Worm (Caenorhabditis elegans) whole organism, dauer: Measurements from ENCODE around the gene C18D1.2.
"Not testable (repeated sequence)": the region's sequence is repeated elsewhere in the genome, so short reads cannot be mapped to it uniquely, and the experiment has no call there.

ENCODE experiments used
- unc-62 ChIP-seq: sonication (generic microtip); optimal IDR thresholded peaks from 2 replicates; lab custom pipeline; 2017; ENCODE audit warnings: missing biosample characterization, missing genetic modification reagents, missing genetic modification characterization

The C18D1.2 gene

ce11 chrII:10056545-10057038 lies at the start of gene C18D1.2:
Gene C18D1.2, plus strand, starts transcription at chrII:10056988.
- TF ChIP-seq unc-62: no peak

- TF ChIP-seq unc-62: no peak
Observed at ce11 chrII:10007917-10008316, 48.9 kb upstream of the C18D1.2 start, which contains the start of gene ZK892.5. Gene ZK892.5, plus strand, starts transcription at chrII:10008217.

DNA sequence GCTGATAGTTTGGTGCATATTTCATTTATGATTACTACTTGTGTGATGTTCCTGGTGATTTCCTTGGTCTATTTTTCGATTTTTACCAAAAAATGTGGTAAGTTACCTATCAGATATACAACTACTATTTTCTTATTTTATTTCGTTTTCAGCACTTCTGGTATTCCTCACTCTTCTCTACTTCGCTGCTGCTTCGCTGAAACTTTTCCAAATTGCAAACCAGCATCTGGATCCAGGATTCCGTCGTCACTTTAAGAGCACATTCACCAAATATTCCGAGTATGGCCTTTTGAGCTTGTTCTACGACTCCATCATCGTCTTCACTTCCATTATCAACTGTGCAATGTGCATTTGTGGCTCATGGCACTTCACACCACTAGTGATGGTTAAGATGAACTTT lies 48.2 kb upstream of the C18D1.2 start:
- no peak for TF ChIP-seq unc-62

ce11 chrII:10010914-10011313 lies 45.9 kb upstream of the C18D1.2 start:
- TF ChIP-seq unc-62: no peak

- TF ChIP-seq unc-62: no peak
Observed at ce11 chrII:10011733-10012132, 45.1 kb upstream of the C18D1.2 start.

ce11 chrII:10012490-10012889 lies 44.3 kb upstream of the C18D1.2 start:
- no peak for TF ChIP-seq unc-62

ce11 chrII:10014384-10014783 lies 42.4 kb upstream of the C18D1.2 start:
- TF ChIP-seq unc-62: no peak

DNA sequence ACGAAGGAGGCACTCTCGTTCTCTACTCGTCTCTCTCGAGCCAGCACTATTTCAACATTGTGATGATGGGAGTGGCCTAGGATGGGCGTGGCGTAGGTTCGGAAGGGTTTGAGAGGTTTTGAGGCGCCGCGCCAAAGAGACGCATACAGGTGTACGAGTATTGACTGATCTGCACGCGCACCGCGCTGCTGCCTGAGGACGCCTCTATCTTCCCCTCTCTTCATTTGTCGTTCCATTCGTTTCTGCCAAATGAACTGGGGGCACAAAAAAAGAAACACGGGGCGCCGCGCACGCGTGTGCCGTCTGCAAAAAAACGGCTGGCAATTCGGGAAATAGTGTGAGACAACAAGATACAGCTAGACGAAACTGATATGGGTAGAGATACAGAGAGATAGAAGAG lies 40.8 kb upstream of the C18D1.2 start, which contains the start of gene lec-2:
lec-2 (minus strand) TSS at position 171 of the 400 bp plus-strand sequence.
- TF ChIP-seq unc-62: no peak

ce11 chrII:10017528-10017927 lies 39.3 kb upstream of the C18D1.2 start:
- no peak for TF ChIP-seq unc-62

- no peak for TF ChIP-seq unc-62
Observed at ce11 chrII:10019669-10020068, 37.1 kb upstream of the C18D1.2 start.

- TF ChIP-seq unc-62: no peak
Observed at ce11 chrII:10021749-10022148, 35.0 kb upstream of the C18D1.2 start.

ce11 chrII:10025059-10025458 lies 31.7 kb upstream of the C18D1.2 start:
- no peak for TF ChIP-seq unc-62

DNA sequence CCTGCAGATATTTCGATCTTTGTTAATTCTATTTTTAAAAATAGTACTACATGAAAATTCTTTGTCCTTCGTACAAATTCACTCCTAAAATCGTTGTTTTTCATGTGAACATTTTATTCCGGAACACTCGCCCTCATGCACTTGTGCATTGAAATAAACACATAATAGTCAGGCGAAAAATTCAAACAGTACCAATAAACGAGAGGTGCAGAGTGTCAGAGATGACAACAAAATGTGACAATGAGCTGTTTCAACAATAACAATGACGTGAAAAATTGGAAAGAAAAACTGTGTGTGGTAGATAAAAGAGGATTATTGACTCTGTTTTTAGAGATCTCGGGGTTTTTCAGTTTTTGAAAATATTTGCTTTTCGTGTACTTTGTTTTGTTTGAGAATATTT lies 28.6 kb upstream of the C18D1.2 start, which contains the start of gene F52H3.6:
F52H3.6 (minus strand) TSS at position 228 of the 400 bp plus-strand sequence.
- TF ChIP-seq unc-62: no peak

DNA sequence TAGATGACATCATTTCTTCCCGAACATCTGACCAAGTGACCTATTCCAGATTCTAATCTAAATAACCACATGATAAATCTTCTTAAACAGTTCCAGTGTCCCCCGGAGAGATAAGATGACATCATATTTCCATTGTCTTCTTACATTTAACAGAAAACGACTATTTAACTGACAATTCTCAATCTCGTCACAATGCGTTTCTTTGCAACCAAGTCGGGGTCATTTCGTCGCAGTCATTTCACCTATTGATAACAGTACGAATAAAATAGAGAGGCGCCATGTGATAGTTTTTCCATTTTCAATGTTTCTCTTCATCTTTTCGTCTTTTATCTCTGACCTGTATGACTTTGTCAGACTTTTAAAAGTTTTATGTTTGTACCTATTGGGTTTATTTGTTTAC lies 27.7 kb upstream of the C18D1.2 start:
- TF ChIP-seq unc-62: no peak

- no peak for TF ChIP-seq unc-62
Observed at ce11 chrII:10029890-10030289, 26.9 kb upstream of the C18D1.2 start, which contains the start of gene ttc-36. Gene ttc-36, plus strand, starts transcription at chrII:10030190.

DNA sequence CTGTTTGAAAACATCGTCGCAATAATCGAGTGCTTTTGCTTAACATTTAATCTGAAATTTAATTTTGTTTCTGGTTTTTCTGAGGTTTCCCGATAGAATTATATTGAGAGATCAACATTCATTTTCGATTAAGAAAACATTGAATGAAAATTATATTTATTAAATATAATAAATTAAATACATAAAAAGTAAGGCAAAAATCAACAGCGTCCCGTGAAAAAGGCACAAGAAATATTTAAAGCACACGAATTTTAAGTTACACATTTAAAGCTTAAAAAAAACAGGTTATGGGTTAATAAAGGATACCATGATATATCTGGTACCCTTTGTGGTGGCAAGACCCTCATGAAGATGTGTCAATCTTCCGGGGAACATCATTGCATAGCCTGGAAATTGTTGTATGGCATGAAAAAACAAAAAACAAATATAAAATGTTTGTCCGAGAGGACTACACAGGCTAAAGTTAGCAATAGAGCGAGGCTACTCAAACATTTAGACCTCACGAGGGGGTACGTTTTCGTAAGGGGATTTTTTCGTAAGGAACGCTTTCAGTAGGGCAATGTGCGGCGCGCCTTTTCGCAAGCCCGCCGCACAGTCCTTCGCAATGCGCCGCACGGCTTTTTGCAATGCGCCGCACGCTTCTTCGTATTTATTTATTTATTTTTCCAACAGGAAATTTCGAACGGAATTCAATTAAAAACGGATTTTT lies 23.5 kb upstream of the C18D1.2 start, which contains the start of gene mtcu-2:
mtcu-2 (minus strand) TSS at position 51 of the 709 bp plus-strand sequence.
- not testable (repeated sequence) for TF ChIP-seq unc-62

ce11 chrII:10035425-10035824 lies 21.4 kb upstream of the C18D1.2 start:
- TF ChIP-seq unc-62: no peak

DNA sequence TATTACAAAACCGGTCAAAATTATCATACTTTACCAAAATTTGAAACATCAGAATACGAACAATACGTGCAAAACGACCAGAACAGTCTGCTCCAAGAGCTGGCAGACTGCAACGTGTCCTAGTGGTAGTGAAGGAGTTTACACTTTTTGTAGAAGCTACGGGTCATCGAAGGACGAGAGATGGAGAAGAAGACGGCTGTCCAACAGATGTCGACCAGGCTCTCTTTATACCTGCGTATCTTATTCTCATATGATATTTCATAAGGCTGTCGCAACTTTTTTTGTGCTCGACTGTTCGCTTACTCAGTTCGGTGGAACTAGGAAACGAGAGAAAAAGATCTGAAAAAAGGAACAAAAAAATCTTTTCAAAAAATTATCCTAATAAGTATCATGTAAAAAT lies 17.0 kb upstream of the C18D1.2 start, which contains the start of gene let-268:
let-268 (minus strand) TSS at position 182 of the 400 bp plus-strand sequence.
- no peak for TF ChIP-seq unc-62
